Fruit fly (Drosophila melanogaster) whole organism, embryonic: ENCODE results near the gene ct.

Experiments used
- Abd-B ChIP-seq: fragments of 200-800 bp; sonication (Bioruptor generic); optimal IDR thresholded peaks from 2 replicates; lab custom pipeline; 2018; ENCODE audit warnings: missing biosample characterization, mild to moderate bottlenecking, missing genetic modification characterization, moderate library complexity
- Atf-2 ChIP-seq: fragments of 200-800 bp; sonication (Bioruptor generic); optimal IDR thresholded peaks from 2 replicates; lab custom pipeline; 2016; ENCODE audit warnings: missing biosample characterization, missing genetic modification characterization
- CG10366 ChIP-seq: fragments of 200-800 bp; sonication (Bioruptor generic); IDR thresholded peaks from 2 replicates; pipeline ENCODE4 v1.3.6; 2022; ENCODE audit warnings: missing biosample characterization, missing genetic modification characterization
- CG10462 ChIP-seq: fragments of 200-800 bp; sonication (Bioruptor generic); optimal IDR thresholded peaks from 2 replicates; lab custom pipeline; 2016; ENCODE audit warnings: missing biosample characterization, missing genetic modification characterization
- CG12769 ChIP-seq: fragments of 200-800 bp; sonication (Bioruptor generic); optimal IDR thresholded peaks from 2 replicates; lab custom pipeline; 2019; ENCODE audit warnings: missing biosample characterization, mild to moderate bottlenecking, missing genetic modification characterization, moderate library complexity
- CG15696 ChIP-seq: fragments of 200-800 bp; sonication (Bioruptor generic); optimal IDR thresholded peaks from 2 replicates; lab custom pipeline; 2019; ENCODE audit warnings: missing biosample characterization, mild to moderate bottlenecking, missing genetic modification characterization, moderate library complexity
- CG17328 ChIP-seq: fragments of 200-800 bp; sonication (Bioruptor generic); IDR thresholded peaks from 2 replicates; pipeline ENCODE4 v1.3.6; 2022; ENCODE audit warnings: missing biosample characterization, missing genetic modification characterization
- CG17802 ChIP-seq: fragments of 200-800 bp; sonication (Bioruptor generic); optimal IDR thresholded peaks from 2 replicates; lab custom pipeline; 2018; ENCODE audit warnings: missing biosample characterization, mild to moderate bottlenecking, missing genetic modification characterization, moderate library complexity
- CG18599 ChIP-seq: fragments of 200-800 bp; sonication (Bioruptor generic); optimal IDR thresholded peaks from 3 replicates; lab custom pipeline; 2017; ENCODE audit warnings: missing biosample characterization, missing genetic modification characterization, mild to moderate bottlenecking, moderate library complexity, missing genetic modification reagents
- CG18619 ChIP-seq: fragments of 200-800 bp; sonication (Bioruptor generic); optimal IDR thresholded peaks from 3 replicates; lab custom pipeline; 2017; ENCODE audit warnings: missing biosample characterization, mild to moderate bottlenecking, missing genetic modification characterization
- CG2129 ChIP-seq: fragments of 200-800 bp; sonication (Bioruptor generic); IDR thresholded peaks from 2 replicates; pipeline ENCODE4 v1.3.6; 2022; ENCODE audit warnings: missing biosample characterization, missing genetic modification characterization; ENCODE audit not compliant: partially characterized antibody
- CG2678 ChIP-seq: fragments of 200-800 bp; sonication (Bioruptor generic); optimal IDR thresholded peaks from 3 replicates; lab custom pipeline; 2019; ENCODE audit warnings: missing biosample characterization, mild to moderate bottlenecking, missing genetic modification characterization, moderate library complexity
- CG31388 ChIP-seq: fragments of 200-800 bp; sonication (Bioruptor generic); optimal IDR thresholded peaks from 2 replicates; lab custom pipeline; 2016; ENCODE audit warnings: missing biosample characterization, missing genetic modification characterization
- CG32767 ChIP-seq: fragments of 200-800 bp; sonication (Bioruptor generic); IDR thresholded peaks from 2 replicates; pipeline ENCODE4 v1.3.6; 2022; ENCODE audit warnings: missing biosample characterization, missing genetic modification characterization
- CG4328 ChIP-seq: fragments of 200-800 bp; sonication (Bioruptor generic); optimal IDR thresholded peaks from 3 replicates; lab custom pipeline; 2017; ENCODE audit warnings: missing biosample characterization, missing genetic modification reagents, missing genetic modification characterization
- CG6813 ChIP-seq: fragments of 200-800 bp; sonication (Bioruptor generic); optimal IDR thresholded peaks from 2 replicates; lab custom pipeline; 2017; ENCODE audit warnings: missing biosample characterization, missing genetic modification characterization, mild to moderate bottlenecking, moderate library complexity, missing genetic modification reagents
- CG7372 ChIP-seq: fragments of 200-800 bp; sonication (Bioruptor generic); IDR thresholded peaks from 2 replicates; pipeline ENCODE4 v1.3.6; 2022; ENCODE audit warnings: missing biosample characterization, missing genetic modification characterization
- CG7745 ChIP-seq: fragments of 200-800 bp; sonication (Bioruptor generic); optimal IDR thresholded peaks from 2 replicates; lab custom pipeline; 2018; ENCODE audit warnings: missing biosample characterization, mild to moderate bottlenecking, missing genetic modification characterization, moderate library complexity
- CG7928 ChIP-seq: fragments of 200-800 bp; sonication (Bioruptor generic); optimal IDR thresholded peaks from 2 replicates; lab custom pipeline; 2017; ENCODE audit warnings: missing biosample characterization, mild to moderate bottlenecking, missing genetic modification characterization
- CG7963 ChIP-seq: fragments of 200-800 bp; sonication (Bioruptor generic); IDR thresholded peaks from 3 replicates; pipeline ENCODE4 v1.3.6; 2022; ENCODE audit warnings: missing biosample characterization, missing genetic modification characterization; ENCODE audit not compliant: partially characterized antibody
- CG9609 ChIP-seq: fragments of 200-800 bp; sonication (Bioruptor generic); optimal IDR thresholded peaks from 3 replicates; lab custom pipeline; 2016; ENCODE audit warnings: missing biosample characterization, missing genetic modification characterization
- CG9932 ChIP-seq: fragments of 200-800 bp; sonication (Bioruptor generic); IDR thresholded peaks from 2 replicates; pipeline ENCODE4 v1.3.6; 2022; ENCODE audit warnings: missing biosample characterization, missing genetic modification characterization
- Chrac-16 ChIP-seq: fragments of 200-800 bp; sonication (Bioruptor generic); optimal IDR thresholded peaks from 3 replicates; lab custom pipeline; 2016; ENCODE audit warnings: missing biosample characterization, missing genetic modification characterization
- CkIIα-i1 ChIP-seq: fragments of 200-800 bp; sonication (Bioruptor generic); IDR thresholded peaks from 2 replicates; pipeline ENCODE4 v1.3.6; 2022; ENCODE audit warnings: missing biosample characterization, missing genetic modification characterization
- D19B ChIP-seq: fragments of 200-800 bp; sonication (Bioruptor generic); optimal IDR thresholded peaks from 2 replicates; lab custom pipeline; 2017; ENCODE audit warnings: missing biosample characterization, mild to moderate bottlenecking, missing genetic modification characterization
- Dref ChIP-seq: fragments of 200-800 bp; sonication (Bioruptor generic); IDR thresholded peaks from 2 replicates; pipeline ENCODE4 v1.3.6; 2022; ENCODE audit warnings: missing biosample characterization, missing genetic modification characterization
- H15 ChIP-seq: fragments of 200-800 bp; sonication (Bioruptor generic); IDR thresholded peaks from 3 replicates; pipeline ENCODE4 v1.3.6; 2022; ENCODE audit warnings: missing biosample characterization, missing genetic modification characterization
- HLH4C ChIP-seq: fragments of 200-800 bp; sonication (Bioruptor generic); IDR thresholded peaks from 3 replicates; pipeline ENCODE4 v1.3.6; 2022; ENCODE audit warnings: missing biosample characterization, missing genetic modification characterization; ENCODE audit not compliant: partially characterized antibody
- Hr39 ChIP-seq: fragments of >200 bp; optimal IDR thresholded peaks from 2 replicates; lab custom pipeline; 2017
- Hsf ChIP-seq: fragments of 200-800 bp; sonication (Bioruptor generic); optimal IDR thresholded peaks from 3 replicates; lab custom pipeline; 2016; ENCODE audit warnings: missing biosample characterization, missing genetic modification characterization
- Kr ChIP-seq: fragments of 200-800 bp; sonication (Bioruptor generic); optimal IDR thresholded peaks from 2 replicates; lab custom pipeline; 2017; ENCODE audit warnings: missing biosample characterization, mild to moderate bottlenecking, missing genetic modification characterization
- Lhr ChIP-seq: fragments of 200-800 bp; sonication (Bioruptor generic); optimal IDR thresholded peaks from 3 replicates; lab custom pipeline; 2017; ENCODE audit warnings: mild to moderate bottlenecking, missing biosample characterization, missing genetic modification reagents, missing genetic modification characterization
- MBD-R2 ChIP-seq: fragments of 200-800 bp; sonication (Bioruptor generic); IDR thresholded peaks from 2 replicates; pipeline ENCODE4 v1.3.6; 2022; ENCODE audit warnings: missing biosample characterization, missing genetic modification characterization
- Mes4 ChIP-seq: fragments of 200-800 bp; sonication (Bioruptor generic); optimal IDR thresholded peaks from 2 replicates; lab custom pipeline; 2016; ENCODE audit warnings: missing biosample characterization, missing genetic modification characterization
- Mrtf ChIP-seq: fragments of 200-800 bp; sonication (Bioruptor generic); IDR thresholded peaks from 3 replicates; pipeline ENCODE4 v1.3.6; 2022; ENCODE audit warnings: missing biosample characterization, missing genetic modification characterization
- Side ChIP-seq: fragments of 200-800 bp; sonication (Bioruptor generic); optimal IDR thresholded peaks from 2 replicates; lab custom pipeline; 2016; ENCODE audit warnings: missing biosample characterization, missing genetic modification characterization
- abd-A ChIP-seq: fragments of 200-800 bp; sonication (Bioruptor generic); optimal IDR thresholded peaks from 3 replicates; lab custom pipeline; 2019; ENCODE audit warnings: missing biosample characterization, mild to moderate bottlenecking, missing genetic modification characterization, moderate library complexity
- eve ChIP-seq, 2 experiments: fragments of >200 bp; optimal IDR thresholded peaks; 2 replicates each; lab custom pipeline; 2017; ENCODE audit warnings: missing biosample characterization in 2 of 2, missing genetic modification characterization in 2 of 2
- gem ChIP-seq: fragments of 200-800 bp; sonication (Bioruptor generic); optimal IDR thresholded peaks from 2 replicates; lab custom pipeline; 2019; ENCODE audit warnings: missing biosample characterization, mild to moderate bottlenecking, missing genetic modification characterization, moderate library complexity
- gt ChIP-seq: fragments of 200-800 bp; sonication (Bioruptor generic); IDR thresholded peaks from 2 replicates; pipeline ENCODE4 v1.3.6; 2022; ENCODE audit warnings: missing biosample characterization, missing genetic modification characterization
- hkb ChIP-seq, 2 experiments: fragments of 200-800 bp in 1 of 2; fragments of >200 bp in 1 of 2; sonication (Bioruptor generic) in 1 of 2; IDR thresholded peaks in 1 of 2; optimal IDR thresholded peaks in 1 of 2; 2 replicates each; pipeline versions ENCODE4 v1.3.6 to Lab custom; 2017 to 2022; ENCODE audit warnings: missing biosample characterization in 1 of 2, missing genetic modification characterization in 1 of 2
- jigr1 ChIP-seq: fragments of 200-800 bp; sonication (Bioruptor generic); IDR thresholded peaks from 3 replicates; pipeline ENCODE4 v1.3.6; 2022; ENCODE audit warnings: missing biosample characterization, missing genetic modification characterization
- klu ChIP-seq: fragments of 200-800 bp; sonication (Bioruptor generic); IDR thresholded peaks from 2 replicates; pipeline ENCODE4 v1.3.6; 2022; ENCODE audit warnings: missing biosample characterization, missing genetic modification characterization
- psq ChIP-seq: fragments of 200-800 bp; sonication (Bioruptor generic); optimal IDR thresholded peaks from 2 replicates; lab custom pipeline; 2017; ENCODE audit warnings: missing biosample characterization, missing genetic modification characterization
- tll ChIP-seq, 2 experiments: fragments of 200-800 bp in 1 of 2; fragments of >200 bp in 1 of 2; sonication (Bioruptor generic) in 1 of 2; optimal IDR thresholded peaks; 2 replicates each; lab custom pipeline; 2017 to 2019; ENCODE audit warnings: missing biosample characterization in 2 of 2, missing genetic modification characterization in 2 of 2, mild to moderate bottlenecking in 1 of 2, moderate library complexity in 1 of 2
- wor ChIP-seq: fragments of 200-800 bp; sonication (Bioruptor generic); IDR thresholded peaks from 2 replicates; pipeline ENCODE4 v1.3.6; 2022; ENCODE audit warnings: missing biosample characterization, missing genetic modification characterization
- yki ChIP-seq: fragments of >200 bp; optimal IDR thresholded peaks from 3 replicates; lab custom pipeline; 2018
- zfh1 ChIP-seq: fragments of 200-800 bp; sonication (Bioruptor generic); IDR thresholded peaks from 3 replicates; pipeline ENCODE4 v1.3.6; 2022; ENCODE audit warnings: missing biosample characterization, missing genetic modification characterization

ct gene

DNA sequence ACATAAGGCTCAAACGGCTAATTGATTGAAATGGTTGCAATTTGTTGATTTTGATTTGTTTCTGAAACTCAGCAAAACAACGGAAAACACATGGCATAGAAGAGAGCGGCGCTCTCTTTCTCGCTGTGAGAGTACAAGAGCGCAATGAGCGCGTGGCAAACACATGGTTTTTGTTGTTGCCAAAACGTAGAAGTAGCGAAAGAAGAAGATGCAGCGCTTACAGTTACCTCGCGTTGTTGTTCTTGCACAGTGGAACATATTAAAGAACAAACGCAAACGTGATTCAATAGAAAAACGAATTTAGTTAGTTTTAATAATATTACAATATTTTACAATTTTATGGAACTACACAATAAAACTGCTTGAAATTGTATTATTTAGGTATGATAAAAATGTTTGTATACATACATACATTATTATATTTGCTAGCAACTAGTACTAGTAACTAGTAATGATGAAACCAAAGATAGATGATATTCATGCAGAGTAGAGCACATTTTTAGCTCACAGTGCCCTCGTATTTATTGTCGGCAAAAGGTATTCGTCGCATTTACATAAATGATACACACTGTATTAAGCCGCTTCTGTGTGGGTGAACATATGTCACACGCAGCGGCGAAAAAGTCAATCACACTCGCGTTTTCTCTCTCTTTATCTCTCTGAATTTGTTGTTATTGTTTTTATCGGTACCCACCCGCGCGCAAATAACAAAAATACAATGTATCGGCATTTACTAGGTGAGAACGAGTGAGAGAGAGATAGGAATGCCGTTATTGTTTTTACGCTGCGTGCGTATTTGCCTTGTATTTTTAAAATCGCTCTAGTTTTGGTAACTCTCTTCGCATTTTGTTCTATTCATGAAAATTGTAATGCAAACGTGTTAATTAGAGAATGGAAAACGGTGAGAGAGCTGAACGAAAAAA lies 97.2 kb downstream of the ct start (continued):
- no peak for TF ChIP-seq CG7745 (tag; lab: Kevin White, UChicago)
- peak; percentile 88 for TF ChIP-seq CG4328 (GFP tag; lab: Kevin White, UChicago)
- no peak for TF ChIP-seq CG7963 (GFP tag; lab: Robert Waterston, UW)
- peak; percentile 80 for TF ChIP-seq jigr1
- TF ChIP-seq CG9609: peak; percentile 80
- TF ChIP-seq CG2129 (GFP tag; lab: Robert Waterston, UW): no peak
- TF ChIP-seq abd-A: peak; percentile 26
- TF ChIP-seq CG32767 (GFP tag; lab: Robert Waterston, UW): peak; percentile 88
- peak; percentile 98 for TF ChIP-seq CG2678 (tag; lab: Kevin White, UChicago)
- peak; percentile 78 for TF ChIP-seq psq (GFP tag; lab: Kevin White, UChicago)
- TF ChIP-seq CG18599 (GFP tag; lab: Kevin White, UChicago): peak; percentile 97
- peak; percentile 62 for TF ChIP-seq CG17802 (tag; lab: Kevin White, UChicago)
- TF ChIP-seq CG12769: peak; percentile 84
- TF ChIP-seq MBD-R2 (GFP tag; lab: Robert Waterston, UW): peak; percentile 53
- TF ChIP-seq hkb (optimal IDR thresholded peaks at IDR 0.05; lab: Kevin White, UChicago): no peak
- TF ChIP-seq hkb (GFP tag; IDR thresholded peaks at IDR 0.05; lab: Robert Waterston, UW): peak; percentile 82
- TF ChIP-seq HLH4C (GFP tag; lab: Robert Waterston, UW): no peak
- TF ChIP-seq CG6813 (GFP tag; lab: Kevin White, UChicago): peak; percentile 87
- TF ChIP-seq CG9932: peak; percentile 90
- TF ChIP-seq CG31388 (GFP tag; lab: Kevin White, UChicago): peak; percentile 82
- peak; percentile 82 for TF ChIP-seq Atf-2
- TF ChIP-seq CG7372 (GFP tag; lab: Robert Waterston, UW): peak; percentile 86
- peak; percentile 36; the same call in 1 of the 2 replicates for TF ChIP-seq gt
- peak in 1 of 2 experiments; percentile 68 for TF ChIP-seq tll (GFP tag; optimal IDR thresholded peaks at IDR 0.05; lab: Kevin White, UChicago)
- TF ChIP-seq Mes4 (GFP tag; lab: Kevin White, UChicago): peak; percentile 60
- peak; percentile 81 for TF ChIP-seq CG10366 (GFP tag; lab: Robert Waterston, UW)
- peak; percentile 84 for TF ChIP-seq Lhr (GFP tag; lab: Kevin White, UChicago)
- TF ChIP-seq CG15696: peak; percentile 87
- no peak for TF ChIP-seq CkIIα-i1
- peak; percentile 93 for TF ChIP-seq Chrac-16
- TF ChIP-seq eve (GFP tag; optimal IDR thresholded peaks at IDR 0.05; lab: Kevin White, UChicago): peak in 1 of 2 experiments; percentile 96
- peak; percentile 77 for TF ChIP-seq wor (GFP tag; lab: Robert Waterston, UW)
- TF ChIP-seq CG10462 (GFP tag; lab: Kevin White, UChicago): peak; percentile 89
- peak; percentile 78 for TF ChIP-seq yki (lab: Kevin White, UChicago)
- TF ChIP-seq Abd-B (GFP tag; lab: Kevin White, UChicago): peak; percentile 93
- no peak; the same call in 1 of the 3 replicates for TF ChIP-seq Mrtf (GFP tag; lab: Robert Waterston, UW)
- peak; percentile 95 for TF ChIP-seq CG18619 (GFP tag; lab: Kevin White, UChicago)
- TF ChIP-seq CG17328: peak; percentile 81
- TF ChIP-seq Side (GFP tag; lab: Kevin White, UChicago): peak; percentile 65
- peak; percentile 91 for TF ChIP-seq D19B
- peak; percentile 98 for TF ChIP-seq gem
- peak; percentile 74; the same call in 2 of the 3 replicates for TF ChIP-seq H15 (GFP tag; lab: Robert Waterston, UW)
- TF ChIP-seq Hsf (GFP tag; lab: Kevin White, UChicago): peak; percentile 90
- no peak for TF ChIP-seq Dref
- TF ChIP-seq Kr: peak; percentile 52
- peak; percentile 85; the same call in 1 of the 2 replicates for TF ChIP-seq klu (GFP tag; lab: Robert Waterston, UW)
- TF ChIP-seq CG7928 (GFP tag; lab: Kevin White, UChicago): peak; percentile 72
- peak; percentile 87 for TF ChIP-seq zfh1 (GFP tag; lab: Robert Waterston, UW)
- no peak for TF ChIP-seq Hr39 (lab: Kevin White, UChicago)
